Worm (Caenorhabditis elegans): ENCODE measurements around the gene sdz-5.

ce11 chrII:3050703-3051102, 42.2 kb downstream of the sdz-5 start, which contains the start of gene sri-31:
- TF ChIP-seq W03F9.2 (tag; optimal IDR thresholded peaks at IDR 0.05) (no peak), him-1 (tag; optimal IDR thresholded peaks at IDR 0.05) (no peak), dao-5 (tag; optimal IDR thresholded peaks at IDR 0.05) (no peak)

Data from whole organism, L4/young adult.